Worm (Caenorhabditis elegans): ENCODE measurements around the gene T05C1.3.

The T05C1.3 gene

ce11 chrII:4511911-4512310 lies 22.7 kb upstream of the T05C1.3 start, which contains the start of gene cyp-23A1 (continued):
- TF ChIP-seq ekl-4 (GFP tag; IDR thresholded peaks at IDR 0.05) (no peak), nhr-179 (tag; optimal IDR thresholded peaks at IDR 0.05) (no peak)

- no peak for TF ChIP-seq cebp-1 (GFP tag; IDR thresholded peaks at IDR 0.05)
- TF ChIP-seq cebp-1 (tag; optimal IDR thresholded peaks at IDR 0.05): no peak
- TF ChIP-seq ztf-26 (tag; optimal IDR thresholded peaks at IDR 0.05): no peak
- TF ChIP-seq F22D6.2 (tag; optimal IDR thresholded peaks at IDR 0.05): no peak
- no peak for TF ChIP-seq somi-1 (GFP tag; optimal IDR thresholded peaks at IDR 0.05)
- no peak for TF ChIP-seq egrh-3 (GFP tag; IDR thresholded peaks at IDR 0.05)
- TF ChIP-seq dpff-1 (tag; optimal IDR thresholded peaks at IDR 0.05): no peak
- no peak for TF ChIP-seq Y53G8AR.9 (GFP tag; conservative IDR thresholded peaks at IDR 0.05)
- no peak for TF ChIP-seq hmg-1.2 (GFP tag; IDR thresholded peaks at IDR 0.05)
- no peak for TF ChIP-seq repo-1 (tag; optimal IDR thresholded peaks at IDR 0.05)
- TF ChIP-seq nhr-120 (GFP tag; IDR thresholded peaks at IDR 0.05): no peak
- no peak for TF ChIP-seq rcor-1 (GFP tag; IDR thresholded peaks at IDR 0.05)
- TF ChIP-seq tlf-1 (GFP tag; optimal IDR thresholded peaks at IDR 0.05): no peak
- TF ChIP-seq nhr-80 (tag; optimal IDR thresholded peaks at IDR 0.05): no peak
- no peak for TF ChIP-seq nhr-90 (tag; optimal IDR thresholded peaks at IDR 0.05)
- TF ChIP-seq ceh-58 (GFP tag; IDR thresholded peaks at IDR 0.05): no peak
- no peak for TF ChIP-seq let-526 (GFP tag; IDR thresholded peaks at IDR 0.05)
- TF ChIP-seq tbx-9 (tag; optimal IDR thresholded peaks at IDR 0.05; ENCODE audit: borderline replicate concordance): no peak
- no peak for TF ChIP-seq bed-1 (GFP tag; IDR thresholded peaks at IDR 0.05)
Observed at ce11 chrII:4510684-4511083, 21.5 kb upstream of the T05C1.3 start.

ce11 chrII:4507669-4508068 lies 18.5 kb upstream of the T05C1.3 start:
- TF ChIP-seq egl-18 (GFP tag; IDR thresholded peaks at IDR 0.05) (no peak), bed-2 (GFP tag; IDR thresholded peaks at IDR 0.05) (no peak), nhr-80 (tag; optimal IDR thresholded peaks at IDR 0.05) (peak; percentile 62), hsf-1 (GFP tag; IDR thresholded peaks at IDR 0.05) (no peak), nfya-1 (tag; optimal IDR thresholded peaks at IDR 0.05; ENCODE audit: borderline replicate concordance, insufficient read depth) (no peak), xnd-1 (tag; optimal IDR thresholded peaks at IDR 0.05) (no peak), pha-4 (tag; optimal IDR thresholded peaks at IDR 0.05) (no peak), B0019.2 (GFP tag; conservative IDR thresholded peaks at IDR 0.05) (no peak), rec-8 (tag; optimal IDR thresholded peaks at IDR 0.05) (no peak), ztf-22 (GFP tag; optimal IDR thresholded peaks at IDR 0.05) (no peak), repo-1 (tag; optimal IDR thresholded peaks at IDR 0.05) (no peak), B0261.1 (tag; optimal IDR thresholded peaks at IDR 0.05) (no peak), lin-54 (GFP tag; optimal IDR thresholded peaks at IDR 0.05) (no peak), snpc-4 (GFP tag; optimal IDR thresholded peaks at IDR 0.05) (no peak), snpc-4 (tag; optimal IDR thresholded peaks at IDR 0.05) (no peak), lsl-1 (GFP tag; optimal IDR thresholded peaks at IDR 0.05) (no peak), attf-5 (GFP tag; optimal IDR thresholded peaks at IDR 0.05) (peak; percentile 6), tbx-9 (tag; optimal IDR thresholded peaks at IDR 0.05; ENCODE audit: borderline replicate concordance) (no peak), ztf-28 (GFP tag; IDR thresholded peaks at IDR 0.05) (no peak), T07F8.4 (tag; optimal IDR thresholded peaks at IDR 0.05) (no peak), fkh-3 (tag; optimal IDR thresholded peaks at IDR 0.05) (no peak), ets-4 (GFP tag; optimal IDR thresholded peaks at IDR 0.05) (no peak), ceh-58 (GFP tag; IDR thresholded peaks at IDR 0.05) (no peak), cebp-1 (GFP tag; IDR thresholded peaks at IDR 0.05) (no peak), cebp-1 (tag; optimal IDR thresholded peaks at IDR 0.05) (peak; percentile 45), F39B2.1 (GFP tag; IDR thresholded peaks at IDR 0.05) (no peak)

Data from whole organism, young adult.